Worm (Caenorhabditis elegans) whole organism, mixed stage, embryonic: Measurements from ENCODE around the gene znf-598.

Source experiments
- M03D4.4 ChIP-seq: sonication (generic microtip); optimal IDR thresholded peaks from 2 replicates; lab custom pipeline; 2017; ENCODE audit warnings: mild to moderate bottlenecking, missing genetic modification characterization, missing compliant biosample characterization
- bed-3 ChIP-seq: fragments of 200-800 bp; sonication (Bioruptor generic); optimal IDR thresholded peaks from 3 replicates; lab custom pipeline; 2018; ENCODE audit warnings: mild to moderate bottlenecking, missing genetic modification characterization, moderate library complexity, missing compliant biosample characterization
- ceh-39 ChIP-seq: fragments of 150-350 bp; optimal IDR thresholded peaks from 2 replicates; lab custom pipeline; 2014; ENCODE audit warnings: missing biosample characterization, missing genetic modification characterization
- ceh-43 ChIP-seq: fragments of 200-800 bp; sonication (Bioruptor generic); optimal IDR thresholded peaks from 2 replicates; lab custom pipeline; 2018; ENCODE audit warnings: mild to moderate bottlenecking, missing genetic modification characterization, moderate library complexity, missing compliant biosample characterization
- ceh-83 ChIP-seq: fragments of 200-800 bp; sonication (Bioruptor generic); optimal IDR thresholded peaks from 2 replicates; lab custom pipeline; 2018; ENCODE audit warnings: mild to moderate bottlenecking, missing genetic modification characterization, missing compliant biosample characterization
- ces-1 ChIP-seq: fragments of 150-350 bp; optimal IDR thresholded peaks from 2 replicates; lab custom pipeline; 2014; ENCODE audit warnings: missing biosample characterization, missing genetic modification reagents, missing genetic modification characterization
- cnd-1 ChIP-seq: fragments of 200-800 bp; sonication (Bioruptor generic); optimal IDR thresholded peaks from 2 replicates; lab custom pipeline; 2018; ENCODE audit warnings: mild to moderate bottlenecking, missing genetic modification characterization, missing compliant biosample characterization
- drap-1 ChIP-seq: fragments of 200-800 bp; sonication (Bioruptor generic); optimal IDR thresholded peaks from 3 replicates; lab custom pipeline; 2018; ENCODE audit warnings: mild to moderate bottlenecking, missing genetic modification characterization, missing compliant biosample characterization
- elt-3 ChIP-seq: fragments of 150-350 bp; optimal IDR thresholded peaks from 2 replicates; lab custom pipeline; 2014; ENCODE audit warnings: missing biosample characterization, missing genetic modification characterization
- flh-1 ChIP-seq: fragments of 200-800 bp; sonication (Bioruptor generic); optimal IDR thresholded peaks from 2 replicates; lab custom pipeline; 2018; ENCODE audit warnings: mild to moderate bottlenecking, missing genetic modification characterization, moderate library complexity, missing compliant biosample characterization
- ham-2 ChIP-seq: fragments of 200-800 bp; sonication (Bioruptor generic); optimal IDR thresholded peaks from 2 replicates; lab custom pipeline; 2018; ENCODE audit warnings: mild to moderate bottlenecking, missing genetic modification characterization, missing compliant biosample characterization
- lin-13 ChIP-seq: fragments of 150-350 bp; optimal IDR thresholded peaks from 2 replicates; lab custom pipeline; 2014; ENCODE audit warnings: missing biosample characterization, missing genetic modification characterization
- lin-32 ChIP-seq: fragments of 200-800 bp; sonication (Bioruptor generic); optimal IDR thresholded peaks from 2 replicates; lab custom pipeline; 2018; ENCODE audit warnings: mild to moderate bottlenecking, missing genetic modification characterization, missing compliant biosample characterization
- lsy-2 ChIP-seq: fragments of 150-350 bp; optimal IDR thresholded peaks from 2 replicates; lab custom pipeline; 2014; ENCODE audit warnings: missing biosample characterization, missing genetic modification characterization
- mep-1 ChIP-seq: fragments of 150-350 bp; optimal IDR thresholded peaks from 2 replicates; lab custom pipeline; 2017; ENCODE audit warnings: missing biosample characterization, missing genetic modification reagents, missing genetic modification characterization, inconsistent platforms
- mls-2 ChIP-seq: sonication (generic microtip); optimal IDR thresholded peaks from 2 replicates; lab custom pipeline; 2016; ENCODE audit warnings: mild to moderate bottlenecking, missing genetic modification characterization, moderate library complexity, missing compliant biosample characterization
- nhr-12 ChIP-seq: fragments of 150-350 bp; optimal IDR thresholded peaks from 2 replicates; lab custom pipeline; 2014; ENCODE audit warnings: missing biosample characterization, missing genetic modification characterization
- nhr-2 ChIP-seq: fragments of 150-350 bp; optimal IDR thresholded peaks from 2 replicates; lab custom pipeline; 2014; ENCODE audit warnings: missing biosample characterization, missing genetic modification characterization
- nhr-237 ChIP-seq: fragments of 150-350 bp; optimal IDR thresholded peaks from 2 replicates; lab custom pipeline; 2014; ENCODE audit warnings: missing biosample characterization, missing genetic modification characterization
- nhr-28 ChIP-seq: fragments of 150-350 bp; optimal IDR thresholded peaks from 2 replicates; lab custom pipeline; 2014; ENCODE audit warnings: missing biosample characterization, missing genetic modification characterization
- nhr-76 ChIP-seq: sonication (generic microtip); optimal IDR thresholded peaks from 2 replicates; lab custom pipeline; 2017; ENCODE audit warnings: missing biosample characterization, missing genetic modification characterization
- pha-4 ChIP-seq: fragments of 150-350 bp; optimal IDR thresholded peaks from 2 replicates; lab custom pipeline; 2018; ENCODE audit warnings: missing biosample characterization, missing genetic modification reagents, missing genetic modification characterization
- sem-2 ChIP-seq: fragments of 200-800 bp; sonication (Bioruptor generic); optimal IDR thresholded peaks from 2 replicates; lab custom pipeline; 2018; ENCODE audit warnings: mild to moderate bottlenecking, missing genetic modification characterization, missing compliant biosample characterization
- sptf-1 ChIP-seq: sonication (generic microtip); optimal IDR thresholded peaks from 2 replicates; lab custom pipeline; 2017; ENCODE audit warnings: mild to moderate bottlenecking, missing genetic modification characterization, moderate library complexity, missing compliant biosample characterization
- tbx-8 ChIP-seq: fragments of 200-800 bp; sonication (Bioruptor generic); optimal IDR thresholded peaks from 2 replicates; lab custom pipeline; 2018; ENCODE audit warnings: mild to moderate bottlenecking, missing genetic modification characterization, moderate library complexity, missing compliant biosample characterization
- unc-120 ChIP-seq: sonication (generic microtip); optimal IDR thresholded peaks from 2 replicates; lab custom pipeline; 2017; ENCODE audit warnings: missing genetic modification characterization, missing compliant biosample characterization; ENCODE audit not compliant: poor library complexity, severe bottlenecking
- unc-62 ChIP-seq: fragments of 150-350 bp; optimal IDR thresholded peaks from 2 replicates; lab custom pipeline; 2014; ENCODE audit warnings: missing biosample characterization, missing genetic modification reagents, missing genetic modification characterization
- zip-8 ChIP-seq: fragments of 150-350 bp; optimal IDR thresholded peaks from 2 replicates; lab custom pipeline; 2014; ENCODE audit warnings: missing biosample characterization, missing genetic modification characterization
- ztf-11 ChIP-seq: fragments of 150-350 bp; optimal IDR thresholded peaks from 2 replicates; lab custom pipeline; 2014; ENCODE audit warnings: missing biosample characterization, missing genetic modification characterization

znf-598 gene

ce11 chrII:6992949-6993348, 32.7 kb upstream of the znf-598 start:
- TF ChIP-seq ceh-43 (no peak), ces-1 (GFP tag; lab: Kevin White, UChicago) (peak; percentile 71), M03D4.4 (no peak)
- TF ChIP-seq, all 35 proteins: peak for 1

- TF ChIP-seq nhr-2 (tag; lab: Kevin White, UChicago) (no peak), ces-1 (GFP tag; lab: Kevin White, UChicago) (peak; percentile 72), mls-2 (tag; lab: Kevin White, UChicago) (no peak)
- TF ChIP-seq, all 35 proteins: peak for 1
Measured at ce11 chrII:6994677-6995076, 30.9 kb upstream of the znf-598 start, which contains the start of gene unc-104. TSS of gene unc-104 (plus strand) at chrII:6994987.

ce11 chrII:6995583-6995982, 30.0 kb upstream of the znf-598 start:
- no peak for TF ChIP-seq pha-4 (tag; lab: Kevin White, UChicago)
- peak; percentile 58 for TF ChIP-seq ces-1 (GFP tag; lab: Kevin White, UChicago)
- TF ChIP-seq ceh-39 (tag; lab: Kevin White, UChicago), result no peak
- no peak for TF ChIP-seq ztf-11 (tag; lab: Kevin White, UChicago)
- no peak for TF ChIP-seq nhr-28 (tag; lab: Kevin White, UChicago)

DNA sequence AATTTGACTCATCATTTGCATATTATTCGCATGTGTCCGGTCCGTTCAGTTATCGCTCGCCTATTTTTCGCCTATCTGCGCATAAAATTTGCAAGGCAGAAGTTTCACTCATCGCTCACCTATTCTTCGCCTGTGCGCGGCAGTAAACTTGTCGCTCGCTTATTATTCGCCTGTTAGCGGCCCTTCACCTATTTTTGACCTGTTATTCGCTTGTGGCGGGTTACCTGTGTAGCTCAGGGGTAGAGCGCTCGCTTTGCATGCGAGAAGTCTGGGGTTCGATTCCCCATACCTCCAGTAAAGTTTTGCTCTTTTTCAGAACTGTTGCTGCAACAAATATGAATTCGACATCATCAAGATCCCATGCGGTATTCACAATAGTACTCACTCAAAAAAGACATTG, 24.2 kb upstream of the znf-598 start:
- peak; percentile 92 for TF ChIP-seq ceh-83 (GFP tag; lab: Kevin White, UChicago)
- TF ChIP-seq tbx-8 (GFP tag; lab: Kevin White, UChicago), result peak; percentile 70
- peak; percentile 92 for TF ChIP-seq M03D4.4
- peak; percentile 66 for TF ChIP-seq unc-120 (tag; lab: Kevin White, UChicago)
- TF ChIP-seq sptf-1 (tag; lab: Kevin White, UChicago), result peak; percentile 90
- TF ChIP-seq ceh-43, result peak; percentile 80
- TF ChIP-seq drap-1 (GFP tag; lab: Kevin White, UChicago), result peak; percentile 90
- TF ChIP-seq flh-1 (GFP tag; lab: Kevin White, UChicago), result peak; percentile 75
- TF ChIP-seq mls-2 (tag; lab: Kevin White, UChicago), result peak; percentile 92
- TF ChIP-seq sem-2 (GFP tag; lab: Kevin White, UChicago), result peak; percentile 83
- peak; percentile 73 for TF ChIP-seq bed-3
- peak; percentile 90 for TF ChIP-seq cnd-1 (tag; lab: Kevin White, UChicago)
- TF ChIP-seq lin-32, result peak; percentile 71
- peak; percentile 88 for TF ChIP-seq ham-2 (GFP tag; lab: Kevin White, UChicago)

ce11 chrII:7002956-7003357, 22.6 kb upstream of the znf-598 start:
- TF ChIP-seq lin-32, result no peak
- TF ChIP-seq, all 35 proteins: peak for 0

DNA sequence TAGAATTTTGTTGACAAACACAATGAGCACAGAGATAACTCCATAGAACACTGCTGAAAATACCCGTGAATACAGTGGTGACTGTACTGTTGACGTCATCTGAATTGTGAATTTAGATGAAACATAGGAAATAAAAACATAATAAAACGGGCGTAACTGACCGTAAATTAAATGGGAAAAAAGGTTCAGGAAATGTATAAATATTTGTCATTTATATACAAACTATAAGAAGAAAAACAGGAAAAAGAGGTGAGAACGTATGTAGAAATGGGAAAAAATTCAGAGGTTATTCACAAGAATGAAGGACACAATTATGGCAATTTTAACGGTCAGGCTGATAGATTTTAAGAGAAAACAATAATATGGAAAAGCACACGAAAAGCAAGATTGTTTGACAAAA, 13.0 kb upstream of the znf-598 start, which contains the start of gene sqv-7:
TSS of gene sqv-7 (minus strand) at position 101 of the 400 bp plus-strand sequence.
- TF ChIP-seq M03D4.4 (no peak), mep-1 (tag; lab: Kevin White, UChicago) (no peak), nhr-76 (no peak), bed-3 (no peak), nhr-12 (tag; lab: Kevin White, UChicago) (no peak), elt-3 (tag; lab: Kevin White, UChicago) (no peak)
- TF ChIP-seq, all 35 proteins: peak for 0

DNA sequence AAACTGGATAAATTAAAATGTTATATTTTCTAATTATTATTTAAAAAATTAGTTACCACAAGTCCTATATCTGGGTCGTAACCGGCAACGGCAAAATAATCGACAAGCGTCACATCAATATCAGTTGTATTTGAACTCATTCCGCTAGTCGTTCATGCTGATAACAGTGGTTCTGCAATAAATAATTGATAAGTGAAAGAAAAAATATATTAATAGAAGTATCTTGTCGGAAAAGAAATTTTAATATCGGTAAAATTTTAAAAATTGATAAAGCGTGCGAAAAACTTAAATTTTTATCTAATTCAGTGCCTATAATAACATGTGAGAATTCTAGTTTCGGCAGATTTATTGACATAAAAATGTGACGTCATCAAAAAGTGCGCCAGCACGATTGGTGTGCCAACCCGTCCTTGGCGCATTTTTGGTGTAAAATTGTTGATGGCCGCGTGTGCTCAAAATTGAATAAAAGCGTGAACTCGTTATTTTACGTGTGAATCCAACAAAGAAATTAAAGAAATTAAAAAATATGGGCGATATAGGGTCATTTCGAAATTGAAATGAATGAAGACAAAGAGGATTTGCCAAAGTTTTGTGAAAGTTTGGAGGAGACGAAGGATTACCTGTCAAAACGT, 3.1 kb upstream of the znf-598 start, which contains the start of the genes lst-6 and lst-5:
TSS of gene lst-6 (minus strand) at position 140 of the 632 bp plus-strand sequence.
TSS of gene lst-5 (plus strand) at position 544 of the 632 bp plus-strand sequence.
- TF ChIP-seq nhr-237 (tag; lab: Kevin White, UChicago) (no peak), unc-62 (peak; percentile 38), mep-1 (tag; lab: Kevin White, UChicago) (peak; percentile 47), nhr-28 (tag; lab: Kevin White, UChicago) (no peak), lsy-2 (peak; percentile 50), mls-2 (tag; lab: Kevin White, UChicago) (no peak), zip-8 (tag; lab: Kevin White, UChicago) (peak; percentile 70), ces-1 (GFP tag; lab: Kevin White, UChicago) (peak; percentile 60), pha-4 (tag; lab: Kevin White, UChicago) (peak; percentile 19), lin-13 (tag; lab: Kevin White, UChicago) (peak; percentile 22), ceh-43 (no peak), sptf-1 (tag; lab: Kevin White, UChicago) (peak; percentile 33)
